Fruit fly (Drosophila melanogaster) Kc167 (cell line): ENCODE results near the gene Rbp9.

ENCODE experiments used
- Myc ChIP-seq: fragments of >200 bp; optimal IDR thresholded peaks from 2 replicates; lab custom pipeline; 2017; ENCODE audit warnings: missing external identifiers
- Sin3A ChIP-seq: fragments of >200 bp; optimal IDR thresholded peaks from 2 replicates; lab custom pipeline; 2018; ENCODE audit warnings: missing external identifiers
- h ChIP-seq: fragments of >200 bp; optimal IDR thresholded peaks from 3 replicates; lab custom pipeline; 2018; ENCODE audit warnings: missing external identifiers
- insv ChIP-seq: fragments of >200 bp; optimal IDR thresholded peaks from 3 replicates; lab custom pipeline; 2018; ENCODE audit warnings: missing external identifiers
- psq ChIP-seq: fragments of >200 bp; optimal IDR thresholded peaks from 2 replicates; lab custom pipeline; 2017; ENCODE audit warnings: missing external identifiers
- ttk ChIP-seq: sonication (Bioruptor generic); optimal IDR thresholded peaks from 2 replicates; lab custom pipeline; 2017; ENCODE audit warnings: missing external identifiers

The Rbp9 gene

dm6 chr2L:3004601-3005000 lies 50.0 kb downstream of the Rbp9 start:
- TF ChIP-seq insv, result no peak
- no peak for TF ChIP-seq h (lab: Kevin White, UChicago)
- no peak for TF ChIP-seq Myc (lab: Kevin White, UChicago)
- TF ChIP-seq Sin3A (lab: Kevin White, UChicago), result no peak
- no peak for TF ChIP-seq ttk (lab: Kevin White, UChicago)
- TF ChIP-seq psq (lab: Kevin White, UChicago), result no peak

- TF ChIP-seq Myc (lab: Kevin White, UChicago) (no peak), Sin3A (lab: Kevin White, UChicago) (no peak), insv (no peak), psq (lab: Kevin White, UChicago) (no peak), h (lab: Kevin White, UChicago) (no peak), ttk (lab: Kevin White, UChicago) (no peak)
Measured at dm6 chr2L:3005483-3005882, 50.9 kb downstream of the Rbp9 start.

- TF ChIP-seq Sin3A (lab: Kevin White, UChicago) (no peak), Myc (lab: Kevin White, UChicago) (no peak), insv (no peak), h (lab: Kevin White, UChicago) (no peak), psq (lab: Kevin White, UChicago) (no peak), ttk (lab: Kevin White, UChicago) (no peak)
Measured at dm6 chr2L:3006194-3006593, 51.6 kb downstream of the Rbp9 start.

dm6 chr2L:3006925-3007426 lies 52.4 kb downstream of the Rbp9 start:
- TF ChIP-seq Sin3A (lab: Kevin White, UChicago) (no peak), Myc (lab: Kevin White, UChicago) (no peak)

dm6 chr2L:3009438-3009837 lies 54.9 kb downstream of the Rbp9 start:
- no peak for TF ChIP-seq psq (lab: Kevin White, UChicago)
- no peak for TF ChIP-seq Myc (lab: Kevin White, UChicago)
- TF ChIP-seq insv, result no peak
- TF ChIP-seq ttk (lab: Kevin White, UChicago), result no peak
- TF ChIP-seq h (lab: Kevin White, UChicago), result no peak
- no peak for TF ChIP-seq Sin3A (lab: Kevin White, UChicago)

- TF ChIP-seq Sin3A (lab: Kevin White, UChicago) (no peak), Myc (lab: Kevin White, UChicago) (no peak), h (lab: Kevin White, UChicago) (no peak), ttk (lab: Kevin White, UChicago) (no peak), psq (lab: Kevin White, UChicago) (no peak), insv (no peak)
Measured at dm6 chr2L:3011484-3011883, 56.9 kb downstream of the Rbp9 start.

- TF ChIP-seq ttk (lab: Kevin White, UChicago) (no peak), Sin3A (lab: Kevin White, UChicago) (no peak), insv (no peak), psq (lab: Kevin White, UChicago) (no peak), Myc (lab: Kevin White, UChicago) (no peak), h (lab: Kevin White, UChicago) (no peak)
Measured at dm6 chr2L:3012780-3013179, 58.2 kb downstream of the Rbp9 start.
